Worm (Caenorhabditis elegans): ENCODE measurements around the gene ZK892.3.

Gene ZK892.3

ce11 chrII:10001546-10001945 is at the start of gene ZK892.3:
TSS of gene ZK892.3 (plus strand) at chrII:10001846.
- TF ChIP-seq scrt-1 (GFP tag; IDR thresholded peaks at IDR 0.05) (no peak), pes-1 (GFP tag; IDR thresholded peaks at IDR 0.05) (no peak)

- TF ChIP-seq hmbx-1 (tag; optimal IDR thresholded peaks at IDR 0.05) (no peak), tbx-11 (GFP tag; IDR thresholded peaks at IDR 0.05) (no peak), pes-1 (GFP tag; IDR thresholded peaks at IDR 0.05) (no peak), hmg-4 (GFP tag; optimal IDR thresholded peaks at IDR 0.05) (no peak), ceh-36 (tag; optimal IDR thresholded peaks at IDR 0.05) (no peak), tbx-37 (GFP tag; conservative IDR thresholded peaks at IDR 0.05) (no peak), ceh-13 (GFP tag; optimal IDR thresholded peaks at IDR 0.05) (no peak), sea-1 (GFP tag; conservative IDR thresholded peaks at IDR 0.05) (no peak), F13C5.2 (tag; optimal IDR thresholded peaks at IDR 0.05) (no peak)
Observed at ce11 chrII:9951846-9952245, 49.8 kb upstream of the ZK892.3 start.

ce11 chrII:9954885-9955284 is 46.8 kb upstream of the ZK892.3 start, which contains the start of gene egl-43:
TSS of gene egl-43 (plus strand) at chrII:9955185.
- TF ChIP-seq B0310.2 (tag; optimal IDR thresholded peaks at IDR 0.05): no peak
- no peak for TF ChIP-seq flt-1 (GFP tag; IDR thresholded peaks at IDR 0.05)
- TF ChIP-seq hmg-4 (GFP tag; optimal IDR thresholded peaks at IDR 0.05): no peak
- TF ChIP-seq scrt-1 (GFP tag; IDR thresholded peaks at IDR 0.05): no peak
- TF ChIP-seq ama-1 (optimal IDR thresholded peaks at IDR 0.05): no peak
- TF ChIP-seq tbx-37 (GFP tag; conservative IDR thresholded peaks at IDR 0.05): no peak
- TF ChIP-seq ceh-13 (GFP tag; optimal IDR thresholded peaks at IDR 0.05): no peak
- TF ChIP-seq hmbx-1 (tag; optimal IDR thresholded peaks at IDR 0.05): no peak
- no peak for TF ChIP-seq pes-1 (GFP tag; IDR thresholded peaks at IDR 0.05)
- TF ChIP-seq ets-7 (tag; optimal IDR thresholded peaks at IDR 0.05): no peak
- no peak for TF ChIP-seq hnd-1 (tag; optimal IDR thresholded peaks at IDR 0.05)
- TF ChIP-seq tbx-11 (GFP tag; IDR thresholded peaks at IDR 0.05): no peak
- TF ChIP-seq ceh-36 (tag; optimal IDR thresholded peaks at IDR 0.05): no peak
- no peak for TF ChIP-seq tra-4 (tag; optimal IDR thresholded peaks at IDR 0.05)
- no peak for TF ChIP-seq aly-1 (tag; optimal IDR thresholded peaks at IDR 0.05)
- no peak for TF ChIP-seq F13C5.2 (tag; optimal IDR thresholded peaks at IDR 0.05)
- TF ChIP-seq sea-1 (GFP tag; conservative IDR thresholded peaks at IDR 0.05): no peak

- TF ChIP-seq hmbx-1 (tag; optimal IDR thresholded peaks at IDR 0.05) (no peak), flt-1 (GFP tag; IDR thresholded peaks at IDR 0.05) (no peak), ama-1 (optimal IDR thresholded peaks at IDR 0.05) (no peak), B0310.2 (tag; optimal IDR thresholded peaks at IDR 0.05) (no peak), ceh-36 (tag; optimal IDR thresholded peaks at IDR 0.05) (no peak), tbx-37 (GFP tag; conservative IDR thresholded peaks at IDR 0.05) (no peak), hnd-1 (tag; optimal IDR thresholded peaks at IDR 0.05) (no peak), sea-1 (GFP tag; conservative IDR thresholded peaks at IDR 0.05) (no peak)
Observed at ce11 chrII:9956116-9956515, 45.5 kb upstream of the ZK892.3 start.

- TF ChIP-seq flt-1 (GFP tag; IDR thresholded peaks at IDR 0.05) (no peak), aly-1 (tag; optimal IDR thresholded peaks at IDR 0.05) (no peak), B0310.2 (tag; optimal IDR thresholded peaks at IDR 0.05) (no peak), ama-1 (optimal IDR thresholded peaks at IDR 0.05) (no peak), hmg-4 (GFP tag; optimal IDR thresholded peaks at IDR 0.05) (no peak), sea-1 (GFP tag; conservative IDR thresholded peaks at IDR 0.05) (no peak), tra-4 (tag; optimal IDR thresholded peaks at IDR 0.05) (no peak), ceh-36 (tag; optimal IDR thresholded peaks at IDR 0.05) (no peak)
Observed at ce11 chrII:9960127-9960526, 41.5 kb upstream of the ZK892.3 start.

- TF ChIP-seq sea-1 (GFP tag; conservative IDR thresholded peaks at IDR 0.05): no peak
Observed at ce11 chrII:9963808-9964207, 37.8 kb upstream of the ZK892.3 start.

- TF ChIP-seq scrt-1 (GFP tag; IDR thresholded peaks at IDR 0.05): no peak
- TF ChIP-seq ama-1 (optimal IDR thresholded peaks at IDR 0.05): no peak
Observed at ce11 chrII:9965325-9965724, 36.3 kb upstream of the ZK892.3 start.

- TF ChIP-seq ets-7 (tag; optimal IDR thresholded peaks at IDR 0.05) (no peak), pes-1 (GFP tag; IDR thresholded peaks at IDR 0.05) (no peak), hmbx-1 (tag; optimal IDR thresholded peaks at IDR 0.05) (no peak)
Observed at ce11 chrII:9966954-9967353, 34.7 kb upstream of the ZK892.3 start, which contains the start of gene dtmk-1. TSS of gene dtmk-1 (minus strand) at chrII:9967099.

ce11 chrII:9967999-9968706 is 33.5 kb upstream of the ZK892.3 start, which contains the start of the genes R53.4 and psf-1:
TSS of gene R53.4 (minus strand) at chrII:9968049.
TSS of gene psf-1 (plus strand) at chrII:9968673.
- TF ChIP-seq pes-1 (GFP tag; IDR thresholded peaks at IDR 0.05) (0 out of 2 replicates have a peak, but pooled peaks have one; percentile 33), F13C5.2 (tag; optimal IDR thresholded peaks at IDR 0.05) (no peak), hmbx-1 (tag; optimal IDR thresholded peaks at IDR 0.05) (no peak), sea-1 (GFP tag; conservative IDR thresholded peaks at IDR 0.05) (no peak), tbx-37 (GFP tag; conservative IDR thresholded peaks at IDR 0.05) (peak; percentile 57; the same call in 1 of the 2 replicates), hmg-4 (GFP tag; optimal IDR thresholded peaks at IDR 0.05) (no peak)
